Worm (Caenorhabditis elegans): Measurements from ENCODE around the gene fbxb-87.

DNA sequence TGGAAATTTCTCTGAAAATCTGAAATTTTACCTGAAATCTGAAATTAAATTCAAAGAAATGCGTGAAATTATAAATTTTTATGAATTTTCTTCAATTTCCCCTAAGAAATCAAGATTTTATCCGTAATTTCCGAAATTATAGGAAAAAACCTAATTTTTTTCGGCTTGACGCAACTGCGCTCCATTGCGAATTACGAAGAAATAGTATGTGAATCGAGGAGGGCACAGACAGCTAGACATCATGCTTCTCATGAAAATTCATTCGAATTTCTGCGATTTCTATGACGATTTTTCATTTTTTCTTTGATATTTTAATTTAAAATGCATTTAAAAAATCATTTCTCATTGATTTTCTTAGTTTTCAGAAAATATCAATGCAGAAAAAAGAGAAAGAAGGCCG is 12.3 kb upstream of the fbxb-87 start:
- TF ChIP-seq unc-39 (tag; optimal IDR thresholded peaks at IDR 0.05) (no peak), alr-1 (tag; optimal IDR thresholded peaks at IDR 0.05) (no peak), Y55F3AM.14 (GFP tag; optimal IDR thresholded peaks at IDR 0.05) (no peak), nhr-237 (tag; optimal IDR thresholded peaks at IDR 0.05) (no peak), unc-62 (GFP tag; optimal IDR thresholded peaks at IDR 0.05) (no peak), lin-39 (tag; optimal IDR thresholded peaks at IDR 0.05) (no peak), nhr-77 (tag; optimal IDR thresholded peaks at IDR 0.05) (no peak), ama-1 (optimal IDR thresholded peaks at IDR 0.05) (no peak)

Data from whole organism, L2 larva.